Worm (Caenorhabditis elegans): Measurements from ENCODE around the gene zif-1.

- TF ChIP-seq pha-4 (tag; optimal IDR thresholded peaks at IDR 0.05) (no peak), ztf-3 (GFP tag; optimal IDR thresholded peaks at IDR 0.05) (no peak), ccch-3 (GFP tag; optimal IDR thresholded peaks at IDR 0.05) (no peak), F33H1.4 (GFP tag; IDR thresholded peaks at IDR 0.05) (no peak), unc-62 (GFP tag; optimal IDR thresholded peaks at IDR 0.05) (no peak)
Observed at ce11 chrIII:8978512-8979352, 23.8 kb upstream of the zif-1 start.
